Worm (Caenorhabditis elegans) whole organism, L4/young adult: ENCODE data around the gene F53C11.4.

Experiments used
- W03F9.2 ChIP-seq: fragments of 150-350 bp; optimal IDR thresholded peaks from 2 replicates; lab custom pipeline; 2014; ENCODE audit warnings: missing biosample characterization, missing genetic modification characterization
- dao-5 ChIP-seq: sonication (generic microtip); optimal IDR thresholded peaks from 2 replicates; lab custom pipeline; 2016; ENCODE audit warnings: missing genotype, missing genetic modification characterization, moderate library complexity, missing compliant biosample characterization
- him-1 ChIP-seq: sonication (generic microtip); optimal IDR thresholded peaks from 2 replicates; lab custom pipeline; 2016; ENCODE audit warnings: missing genotype, missing genetic modification reagents, missing genetic modification characterization, missing compliant biosample characterization

- TF ChIP-seq dao-5 (tag; lab: Kevin White, UChicago) (no peak), him-1 (no peak), W03F9.2 (tag; lab: Kevin White, UChicago) (no peak)
These were observed 20.1 kb upstream of the F53C11.4 start, which contains the start of gene swan-1 for ce11 chrV:13807232-13807631.
